Worm (Caenorhabditis elegans): ENCODE results near the gene Y51A2B.2.

DNA sequence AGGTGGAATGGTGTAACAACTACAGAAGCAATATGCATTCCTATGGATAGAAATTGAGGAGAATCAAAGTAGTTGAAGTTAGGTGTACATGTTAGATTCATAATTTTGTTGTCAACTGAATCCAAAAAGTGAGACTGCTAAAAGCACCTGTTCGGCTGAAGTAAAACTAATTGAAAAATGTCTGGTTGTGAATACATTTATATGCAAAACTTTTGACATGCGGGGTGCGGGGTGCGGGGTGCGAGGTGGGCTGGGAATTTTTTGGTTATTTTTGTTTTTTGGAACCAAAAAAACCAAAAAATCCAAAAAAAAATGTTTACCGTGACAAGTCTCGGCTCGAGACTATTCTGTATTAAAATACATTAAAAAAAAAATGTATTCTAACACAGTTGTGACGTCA lies 35.8 kb downstream of the Y51A2B.2 start, which contains the start of gene srh-207:
- no peak for TF ChIP-seq alr-1 (tag; optimal IDR thresholded peaks at IDR 0.05; ENCODE audit: borderline replicate concordance)
- no peak for TF ChIP-seq nhr-237 (tag; optimal IDR thresholded peaks at IDR 0.05)
- TF ChIP-seq zag-1 (tag; optimal IDR thresholded peaks at IDR 0.05): no peak
- TF ChIP-seq efl-1 (optimal IDR thresholded peaks at IDR 0.05): no peak
- no peak for TF ChIP-seq efl-1 (GFP tag; optimal IDR thresholded peaks at IDR 0.05 in 1 of 2)
- TF ChIP-seq nhr-77 (tag; optimal IDR thresholded peaks at IDR 0.05): no peak
- no peak for TF ChIP-seq ama-1 (optimal IDR thresholded peaks at IDR 0.05)
- no peak for TF ChIP-seq ztf-4 (tag; optimal IDR thresholded peaks at IDR 0.05)
- TF ChIP-seq aly-2 (tag; optimal IDR thresholded peaks at IDR 0.05): no peak
- no peak for TF ChIP-seq skn-1 (tag; optimal IDR thresholded peaks at IDR 0.05)
- TF ChIP-seq nhr-71 (tag; optimal IDR thresholded peaks at IDR 0.05): no peak
- TF ChIP-seq blmp-1 (tag; optimal IDR thresholded peaks at IDR 0.05): no peak
